Worm (Caenorhabditis elegans) whole organism, L4 larva: Measurements from ENCODE around the gene R05F9.9.

Experiments used
- F10B5.3 ChIP-seq: sonication (generic microtip); optimal IDR thresholded peaks from 2 replicates; lab custom pipeline; 2016; ENCODE audit warnings: mild to moderate bottlenecking, missing genetic modification characterization, missing compliant biosample characterization
- arid-1 ChIP-seq: fragments of 200-800 bp; sonication (Bioruptor generic); conservative IDR thresholded peaks from 2 replicates; pipeline ENCODE4 v1.3.6; 2022; ENCODE audit warnings: missing genetic modification reagents, missing genetic modification characterization, missing compliant biosample characterization
- ceh-82 ChIP-seq: sonication (generic microtip); optimal IDR thresholded peaks from 2 replicates; lab custom pipeline; 2017; ENCODE audit warnings: missing biosample characterization, missing genetic modification characterization
- fos-1 ChIP-seq: fragments of 150-350 bp; optimal IDR thresholded peaks from 2 replicates; lab custom pipeline; 2014; ENCODE audit warnings: missing biosample characterization, missing genetic modification characterization
- lin-39 ChIP-seq: fragments of 150-350 bp; optimal IDR thresholded peaks from 2 replicates; lab custom pipeline; 2014; ENCODE audit warnings: missing biosample characterization, missing genetic modification reagents, missing genetic modification characterization
- lsy-2 ChIP-seq, 2 experiments: fragments of 150-350 bp in 1 of 2; sonication (generic microtip) in 1 of 2; optimal IDR thresholded peaks; 2 replicates each; lab custom pipeline; 2014 to 2017; ENCODE audit warnings: missing biosample characterization in 2 of 2, missing genetic modification characterization in 2 of 2
- mxl-2 ChIP-seq: fragments of 200-800 bp; sonication (Bioruptor generic); conservative IDR thresholded peaks from 2 replicates; pipeline ENCODE4 v1.3.6; 2022; ENCODE audit warnings: missing genetic modification reagents, missing genetic modification characterization, missing compliant biosample characterization
- nhr-11 ChIP-seq: fragments of 150-350 bp; optimal IDR thresholded peaks from 2 replicates; lab custom pipeline; 2014; ENCODE audit warnings: missing biosample characterization, missing genetic modification characterization
- nhr-28 ChIP-seq: fragments of 150-350 bp; optimal IDR thresholded peaks from 2 replicates; lab custom pipeline; 2014; ENCODE audit warnings: missing biosample characterization, missing genetic modification characterization
- unc-39 ChIP-seq: sonication (generic microtip); optimal IDR thresholded peaks from 2 replicates; lab custom pipeline; 2017; ENCODE audit warnings: missing biosample characterization, missing genetic modification characterization
- unc-62 ChIP-seq, 3 experiments: fragments of 150-350 bp in 1 of 3; sonication (generic microtip); optimal IDR thresholded peaks in 2 of 3; peaks in 1 of 3; 1 replicate in 1 of 3; 2 replicates in 2 of 3; lab custom pipeline; 2014 to 2017; ENCODE audit warnings: missing biosample characterization in 3 of 3, missing genetic modification characterization in 3 of 3, missing genetic modification reagents in 3 of 3, missing genotype in 1 of 3
- ztf-11 ChIP-seq: fragments of 150-350 bp; optimal IDR thresholded peaks from 2 replicates; lab custom pipeline; 2014; ENCODE audit warnings: missing biosample characterization, missing genetic modification characterization

ce11 chrII:4941541-4942206 is 39.8 kb upstream of the R05F9.9 start, which contains the start of gene ZK546.19:
- no peak for TF ChIP-seq unc-62 (GFP tag; optimal IDR thresholded peaks at IDR 0.05 in 1 of 2; lab: Kevin White, UChicago)
- no peak for TF ChIP-seq unc-62 (tag; optimal IDR thresholded peaks at IDR 0.05; lab: Kevin White, UChicago)
- no peak for TF ChIP-seq lin-39 (tag; lab: Kevin White, UChicago)
- peak in 1 of 2 experiments; percentile 38 for TF ChIP-seq lsy-2 (tag; optimal IDR thresholded peaks at IDR 0.05; lab: Kevin White, UChicago)
- TF ChIP-seq fos-1, result no peak
- no peak for TF ChIP-seq nhr-11 (tag; lab: Kevin White, UChicago)
- TF ChIP-seq F10B5.3, result no peak
- TF ChIP-seq ztf-11, result no peak
- peak; percentile 41 for TF ChIP-seq nhr-28 (tag; lab: Kevin White, UChicago)
- no peak for TF ChIP-seq unc-39 (tag; lab: Kevin White, UChicago)
- no peak for TF ChIP-seq mxl-2
- no peak for TF ChIP-seq ceh-82 (tag; lab: Kevin White, UChicago)
- TF ChIP-seq arid-1, result no peak
